Fruit fly (Drosophila melanogaster) whole organism, adult: Measurements from ENCODE around the gene mthl10.

Experiments used
- CG1620 ChIP-seq: fragments of 200-800 bp; sonication (Bioruptor generic); optimal IDR thresholded peaks from 2 replicates; lab custom pipeline; 2016; ENCODE audit warnings: missing biosample characterization, missing genetic modification characterization
- CG5204 ChIP-seq: fragments of 200-800 bp; sonication (Bioruptor generic); optimal IDR thresholded peaks from 2 replicates; lab custom pipeline; 2016; ENCODE audit warnings: missing biosample characterization, missing genetic modification characterization
- CG7101 ChIP-seq: fragments of 200-800 bp; sonication (Bioruptor generic); optimal IDR thresholded peaks from 2 replicates; lab custom pipeline; 2018; ENCODE audit warnings: missing biosample characterization, mild to moderate bottlenecking, missing genetic modification characterization, moderate library complexity
- Clk ChIP-seq: fragments of 200-800 bp; sonication (Bioruptor generic); optimal IDR thresholded peaks from 2 replicates; lab custom pipeline; 2017; ENCODE audit warnings: missing biosample characterization, missing genetic modification characterization
- Crg-1 ChIP-seq: fragments of 200-800 bp; sonication (Bioruptor generic); optimal IDR thresholded peaks from 2 replicates; lab custom pipeline; 2016; ENCODE audit warnings: missing biosample characterization, missing genetic modification characterization
- Hr96 ChIP-seq: fragments of 200-800 bp; sonication (Bioruptor generic); optimal IDR thresholded peaks from 2 replicates; lab custom pipeline; 2016; ENCODE audit warnings: missing biosample characterization, missing genetic modification characterization
- bab1 ChIP-seq: fragments of 200-800 bp; sonication (Bioruptor generic); optimal IDR thresholded peaks from 3 replicates; lab custom pipeline; 2019; ENCODE audit warnings: missing biosample characterization, mild to moderate bottlenecking, missing genetic modification characterization, moderate library complexity
- kay ChIP-seq: fragments of 200-800 bp; sonication (Bioruptor generic); peaks from one replicate; lab custom pipeline; 2016; ENCODE audit warnings: missing biosample characterization, missing genetic modification characterization, borderline replicate concordance
- pad ChIP-seq: fragments of 200-800 bp; sonication (Bioruptor generic); optimal IDR thresholded peaks from 3 replicates; lab custom pipeline; 2017; ENCODE audit warnings: missing biosample characterization, missing genetic modification characterization, mild to moderate bottlenecking, moderate library complexity, missing genetic modification reagents
- toe ChIP-seq: fragments of 200-800 bp; sonication (Bioruptor generic); optimal IDR thresholded peaks from 2 replicates; lab custom pipeline; 2016; ENCODE audit warnings: missing biosample characterization, missing genetic modification characterization

dm6 chr3L:311607-312006 is 31.1 kb downstream of the mthl10 start:
- TF ChIP-seq CG7101 (tag; lab: Kevin White, UChicago) (peak; percentile 2), kay (GFP tag; lab: Kevin White, UChicago) (no peak), Clk (GFP tag; lab: Kevin White, UChicago) (no peak), CG5204 (GFP tag; lab: Kevin White, UChicago) (no peak), toe (GFP tag; lab: Kevin White, UChicago) (no peak), pad (GFP tag; lab: Kevin White, UChicago) (no peak), Crg-1 (GFP tag; lab: Kevin White, UChicago) (no peak), bab1 (GFP tag; lab: Kevin White, UChicago) (peak; percentile 20), Hr96 (GFP tag; lab: Kevin White, UChicago) (no peak), CG1620 (GFP tag; lab: Kevin White, UChicago) (no peak)
